Fruit fly (Drosophila melanogaster) whole organism, embryonic: ENCODE data around the gene osy.

Experiments used
- Aef1 ChIP-seq: fragments of 200-800 bp; sonication (Bioruptor generic); IDR thresholded peaks from 3 replicates; pipeline ENCODE4 v1.3.6; 2022; ENCODE audit warnings: missing biosample characterization, missing genetic modification characterization
- Atf-2 ChIP-seq: fragments of 200-800 bp; sonication (Bioruptor generic); optimal IDR thresholded peaks from 2 replicates; lab custom pipeline; 2016; ENCODE audit warnings: missing biosample characterization, missing genetic modification characterization
- B-H2 ChIP-seq: fragments of 200-800 bp; sonication (Bioruptor generic); optimal IDR thresholded peaks from 2 replicates; lab custom pipeline; 2018; ENCODE audit warnings: missing biosample characterization, mild to moderate bottlenecking, missing genetic modification characterization
- CG10267 ChIP-seq: fragments of 200-800 bp; sonication (Bioruptor generic); optimal IDR thresholded peaks from 2 replicates; lab custom pipeline; 2018; ENCODE audit warnings: missing biosample characterization, mild to moderate bottlenecking, missing genetic modification characterization, moderate library complexity
- CG11723 ChIP-seq: fragments of 200-800 bp; sonication (Bioruptor generic); optimal IDR thresholded peaks from 2 replicates; lab custom pipeline; 2017; ENCODE audit warnings: missing biosample characterization, mild to moderate bottlenecking, missing genetic modification characterization
- CG13287 ChIP-seq: fragments of 200-800 bp; sonication (Bioruptor generic); IDR thresholded peaks from 2 replicates; pipeline ENCODE4 v1.3.6; 2022; ENCODE audit warnings: missing biosample characterization, missing genetic modification characterization; ENCODE audit not compliant: partially characterized antibody
- CG17328 ChIP-seq: fragments of 200-800 bp; sonication (Bioruptor generic); IDR thresholded peaks from 2 replicates; pipeline ENCODE4 v1.3.6; 2022; ENCODE audit warnings: missing biosample characterization, missing genetic modification characterization
- CG18262 ChIP-seq: fragments of 200-800 bp; optimal IDR thresholded peaks from 3 replicates; lab custom pipeline; 2019; ENCODE audit warnings: missing biosample characterization, mild to moderate bottlenecking, missing genetic modification characterization, moderate library complexity
- CG34224 ChIP-seq: fragments of 200-800 bp; sonication (Bioruptor generic); IDR thresholded peaks from 3 replicates; pipeline ENCODE4 v1.3.6; 2022; ENCODE audit warnings: missing biosample characterization, missing genetic modification characterization; ENCODE audit not compliant: partially characterized antibody
- CG3726 ChIP-seq: fragments of 200-800 bp; sonication (Bioruptor generic); IDR thresholded peaks from 3 replicates; pipeline ENCODE4, ENCODE4 v1.3.6; 2022; ENCODE audit warnings: missing biosample characterization, missing genetic modification characterization
- CG4730 ChIP-seq: fragments of 200-800 bp; sonication (Bioruptor generic); IDR thresholded peaks from 2 replicates; pipeline ENCODE4 v1.3.6; 2022; ENCODE audit warnings: missing biosample characterization, missing genetic modification characterization
- CG4820 ChIP-seq: fragments of 200-800 bp; sonication (Bioruptor generic); optimal IDR thresholded peaks from 3 replicates; lab custom pipeline; 2016; ENCODE audit warnings: missing biosample characterization, missing genetic modification characterization
- CG5953 ChIP-seq: fragments of 200-800 bp; sonication (Bioruptor generic); IDR thresholded peaks from 2 replicates; pipeline ENCODE4 v1.3.6; 2022; ENCODE audit warnings: missing biosample characterization, missing genetic modification characterization
- CG8089 ChIP-seq: fragments of 200-800 bp; sonication (Bioruptor generic); optimal IDR thresholded peaks from 3 replicates; lab custom pipeline; 2016; ENCODE audit warnings: missing biosample characterization, missing genetic modification characterization
- CG8944 ChIP-seq: fragments of 200-800 bp; sonication (Bioruptor generic); optimal IDR thresholded peaks from 3 replicates; lab custom pipeline; 2016; ENCODE audit warnings: missing biosample characterization, missing genetic modification characterization
- CG9797 ChIP-seq: fragments of 200-800 bp; sonication (Bioruptor generic); optimal IDR thresholded peaks from 3 replicates; lab custom pipeline; 2018; ENCODE audit warnings: missing biosample characterization, mild to moderate bottlenecking, missing genetic modification characterization
- Chrac-16 ChIP-seq: fragments of 200-800 bp; sonication (Bioruptor generic); optimal IDR thresholded peaks from 3 replicates; lab custom pipeline; 2016; ENCODE audit warnings: missing biosample characterization, missing genetic modification characterization
- Dad ChIP-seq: fragments of 200-800 bp; sonication (Bioruptor generic); optimal IDR thresholded peaks from 3 replicates; lab custom pipeline; 2016; ENCODE audit warnings: missing biosample characterization, missing genetic modification characterization
- Dbx ChIP-seq: fragments of 200-800 bp; sonication (Bioruptor generic); IDR thresholded peaks from 3 replicates; pipeline ENCODE4 v1.3.6; 2022; ENCODE audit warnings: missing biosample characterization, missing genetic modification characterization
- Dip2 ChIP-seq: fragments of 200-800 bp; sonication (Bioruptor generic); IDR thresholded peaks from 2 replicates; pipeline ENCODE4 v1.3.6; 2022; ENCODE audit warnings: missing biosample characterization, missing genetic modification characterization
- Gsc ChIP-seq: fragments of 200-800 bp; sonication (Bioruptor generic); IDR thresholded peaks from 2 replicates; pipeline ENCODE4 v1.3.6; 2022; ENCODE audit warnings: missing biosample characterization, missing genetic modification characterization
- Hand ChIP-seq: fragments of 200-800 bp; sonication (Bioruptor generic); optimal IDR thresholded peaks from 2 replicates; lab custom pipeline; 2017; ENCODE audit warnings: mild to moderate bottlenecking, missing biosample characterization, missing genetic modification reagents, missing genetic modification characterization
- Hr39 ChIP-seq: fragments of >200 bp; optimal IDR thresholded peaks from 2 replicates; lab custom pipeline; 2017
- Kr ChIP-seq: fragments of 200-800 bp; sonication (Bioruptor generic); optimal IDR thresholded peaks from 2 replicates; lab custom pipeline; 2017; ENCODE audit warnings: missing biosample characterization, mild to moderate bottlenecking, missing genetic modification characterization
- MESR4 ChIP-seq: fragments of 200-800 bp; sonication (Bioruptor generic); optimal IDR thresholded peaks from 2 replicates; lab custom pipeline; 2018; ENCODE audit warnings: missing biosample characterization, mild to moderate bottlenecking, missing genetic modification characterization, moderate library complexity
- Mad ChIP-seq: fragments of 200-800 bp; sonication (Bioruptor generic); optimal IDR thresholded peaks from 2 replicates; lab custom pipeline; 2016; ENCODE audit warnings: missing biosample characterization, missing genetic modification characterization
- NC2β ChIP-seq: fragments of 200-800 bp; sonication (Bioruptor generic); optimal IDR thresholded peaks from 2 replicates; lab custom pipeline; 2016; ENCODE audit warnings: missing biosample characterization, missing genetic modification characterization
- Nf-YA ChIP-seq: fragments of 200-800 bp; sonication (Bioruptor generic); IDR thresholded peaks from 2 replicates; pipeline ENCODE4 v1.3.6; 2022; ENCODE audit warnings: missing biosample characterization, missing genetic modification characterization
- Opbp ChIP-seq: fragments of 200-800 bp; sonication (Bioruptor generic); IDR thresholded peaks from 3 replicates; pipeline ENCODE4 v1.3.6; 2022; ENCODE audit warnings: missing biosample characterization, missing genetic modification characterization; ENCODE audit not compliant: partially characterized antibody
- PHDP ChIP-seq: fragments of 200-800 bp; sonication (Bioruptor generic); optimal IDR thresholded peaks from 3 replicates; lab custom pipeline; 2018; ENCODE audit warnings: missing biosample characterization, mild to moderate bottlenecking, missing genetic modification characterization, moderate library complexity
- Side ChIP-seq: fragments of 200-800 bp; sonication (Bioruptor generic); optimal IDR thresholded peaks from 2 replicates; lab custom pipeline; 2016; ENCODE audit warnings: missing biosample characterization, missing genetic modification characterization
- Sox102F ChIP-seq: fragments of 200-800 bp; sonication (Bioruptor generic); optimal IDR thresholded peaks from 2 replicates; lab custom pipeline; 2018; ENCODE audit warnings: missing biosample characterization, mild to moderate bottlenecking, missing genetic modification characterization, moderate library complexity
- Ssrp ChIP-seq: fragments of 200-800 bp; sonication (Bioruptor generic); optimal IDR thresholded peaks from 2 replicates; lab custom pipeline; 2018; ENCODE audit warnings: missing biosample characterization, mild to moderate bottlenecking, missing genetic modification characterization, moderate library complexity
- abd-A ChIP-seq: fragments of 200-800 bp; sonication (Bioruptor generic); optimal IDR thresholded peaks from 3 replicates; lab custom pipeline; 2019; ENCODE audit warnings: missing biosample characterization, mild to moderate bottlenecking, missing genetic modification characterization, moderate library complexity
- al ChIP-seq: fragments of 200-800 bp; sonication (Bioruptor generic); IDR thresholded peaks from 2 replicates; pipeline ENCODE4 v1.3.6; 2022; ENCODE audit warnings: missing biosample characterization, missing genetic modification characterization
- chm ChIP-seq: fragments of 200-800 bp; sonication (Bioruptor generic); IDR thresholded peaks from 2 replicates; pipeline ENCODE4 v1.3.6; 2022; ENCODE audit warnings: missing biosample characterization, missing genetic modification characterization
- corto ChIP-seq: fragments of 200-800 bp; sonication (Bioruptor generic); optimal IDR thresholded peaks from 2 replicates; lab custom pipeline; 2016; ENCODE audit warnings: missing biosample characterization, mild to moderate bottlenecking, missing genetic modification characterization, moderate library complexity
- dati ChIP-seq: fragments of 200-800 bp; sonication (Bioruptor generic); IDR thresholded peaks from 2 replicates; pipeline ENCODE4 v1.3.6; 2022; ENCODE audit warnings: missing biosample characterization, missing genetic modification characterization
- dimm ChIP-seq: fragments of 200-800 bp; sonication (Bioruptor generic); IDR thresholded peaks from 2 replicates; pipeline ENCODE4 v1.3.6; 2022; ENCODE audit warnings: missing biosample characterization, missing genetic modification characterization
- en ChIP-seq: fragments of 200-800 bp; sonication (Bioruptor generic); optimal IDR thresholded peaks from 2 replicates; lab custom pipeline; 2016; ENCODE audit warnings: missing biosample characterization, missing genetic modification characterization
- fd3F ChIP-seq: fragments of 200-800 bp; sonication (Bioruptor generic); optimal IDR thresholded peaks from 2 replicates; lab custom pipeline; 2018; ENCODE audit warnings: missing biosample characterization, mild to moderate bottlenecking, missing genetic modification characterization, moderate library complexity
- hb ChIP-seq: fragments of 200-800 bp; sonication (Bioruptor generic); IDR thresholded peaks from 3 replicates; pipeline ENCODE4 v1.3.6; 2022; ENCODE audit warnings: missing biosample characterization, missing genetic modification characterization; ENCODE audit not compliant: partially characterized antibody
- lilli ChIP-seq: fragments of 200-800 bp; sonication (Bioruptor generic); optimal IDR thresholded peaks from 3 replicates; lab custom pipeline; 2016; ENCODE audit warnings: missing biosample characterization, missing genetic modification characterization
- lmd ChIP-seq: fragments of 200-800 bp; sonication (Bioruptor generic); IDR thresholded peaks from 2 replicates; pipeline ENCODE4 v1.3.6; 2022; ENCODE audit warnings: missing biosample characterization, missing genetic modification characterization
- luna ChIP-seq: fragments of 200-800 bp; sonication (Bioruptor generic); optimal IDR thresholded peaks from 2 replicates; lab custom pipeline; 2016; ENCODE audit warnings: missing biosample characterization, missing genetic modification characterization
- nerfin-1 ChIP-seq: fragments of 200-800 bp; sonication (Bioruptor generic); optimal IDR thresholded peaks from 3 replicates; lab custom pipeline; 2019; ENCODE audit warnings: missing biosample characterization, mild to moderate bottlenecking, missing genetic modification characterization, moderate library complexity
- onecut ChIP-seq: fragments of 200-800 bp; sonication (Bioruptor generic); IDR thresholded peaks from 2 replicates; pipeline ENCODE4 v1.3.6; 2022; ENCODE audit warnings: missing biosample characterization, missing genetic modification characterization
- peb ChIP-seq: fragments of 200-800 bp; sonication (Bioruptor generic); IDR thresholded peaks from 2 replicates; pipeline ENCODE4 v1.3.6; 2022; ENCODE audit warnings: missing biosample characterization, missing genetic modification characterization
- stwl ChIP-seq: fragments of 200-800 bp; sonication (Bioruptor generic); optimal IDR thresholded peaks from 3 replicates; lab custom pipeline; 2018; ENCODE audit warnings: missing biosample characterization, mild to moderate bottlenecking, missing genetic modification characterization, moderate library complexity
- ttk ChIP-seq: fragments of 200-800 bp; sonication (Bioruptor generic); IDR thresholded peaks from 2 replicates; pipeline ENCODE4 v2.1.2; 2022; ENCODE audit warnings: missing biosample characterization, missing genetic modification characterization
- tup ChIP-seq: fragments of 200-800 bp; sonication (Bioruptor generic); optimal IDR thresholded peaks from 2 replicates; lab custom pipeline; 2016; ENCODE audit warnings: missing biosample characterization, mild to moderate bottlenecking, missing genetic modification characterization, moderate library complexity
- z ChIP-seq: fragments of 200-800 bp; sonication (Bioruptor generic); IDR thresholded peaks from 3 replicates; pipeline ENCODE4 v1.3.6; 2022; ENCODE audit warnings: missing biosample characterization, missing genetic modification characterization

osy gene

dm6 chr3R:26333319-26333718 is 15.2 kb downstream of the osy start (continued):
- TF ChIP-seq abd-A (no peak), lmd (GFP tag; lab: Robert Waterston, UW) (peak; percentile 54; the same call in 1 of the 2 replicates), Dad (GFP tag; lab: Kevin White, UChicago) (no peak), Mad (GFP tag; lab: Kevin White, UChicago) (no peak), Hand (peak; percentile 58), corto (GFP tag; lab: Kevin White, UChicago) (no peak), CG17328 (GFP tag; lab: Robert Waterston, UW) (no peak), Gsc (GFP tag; lab: Robert Waterston, UW) (no peak), CG4730 (0 out of 2 replicates have a peak, but pooled peaks have one; percentile 11), CG8944 (GFP tag; lab: Kevin White, UChicago) (no peak), dati (GFP tag; lab: Robert Waterston, UW) (no peak), nerfin-1 (tag; lab: Kevin White, UChicago) (no peak), tup (GFP tag; lab: Kevin White, UChicago) (no peak), CG8089 (no peak), CG9797 (GFP tag; lab: Kevin White, UChicago) (no peak), luna (no peak), NC2β (GFP tag; lab: Kevin White, UChicago) (no peak), dimm (GFP tag; lab: Robert Waterston, UW) (no peak), Nf-YA (GFP tag; lab: Robert Waterston, UW) (no peak), CG5953 (GFP tag; lab: Robert Waterston, UW) (no peak), Opbp (GFP tag; lab: Robert Waterston, UW) (no peak), stwl (no peak), Kr (GFP tag; lab: Kevin White, UChicago) (no peak), Chrac-16 (GFP tag; lab: Kevin White, UChicago) (no peak), fd3F (peak; percentile 36), CG13287 (GFP tag; lab: Robert Waterston, UW) (no peak), Hr39 (lab: Kevin White, UChicago) (no peak), Aef1 (GFP tag; lab: Robert Waterston, UW) (peak; percentile 36; the same call in 2 of the 3 replicates), CG3726 (GFP tag; lab: Robert Waterston, UW) (no peak), al (GFP tag; lab: Robert Waterston, UW) (0 out of 2 replicates have a peak, but pooled peaks have one; percentile 20), Side (GFP tag; lab: Kevin White, UChicago) (no peak), CG10267 (tag; lab: Kevin White, UChicago) (no peak), z (GFP tag; lab: Robert Waterston, UW) (no peak), CG34224 (no peak), CG4820 (GFP tag; lab: Kevin White, UChicago) (no peak), PHDP (no peak), chm (no peak), Ssrp (tag; lab: Kevin White, UChicago) (no peak), CG11723 (GFP tag; lab: Kevin White, UChicago) (no peak), Dbx (GFP tag; lab: Robert Waterston, UW) (peak; percentile 36; the same call in 1 of the 3 replicates), lilli (peak; percentile 50), onecut (GFP tag; lab: Robert Waterston, UW) (peak; percentile 37), ttk (no peak; the same call in 1 of the 2 replicates), Atf-2 (GFP tag; lab: Kevin White, UChicago) (no peak), CG18262 (tag; lab: Kevin White, UChicago) (no peak), hb (no peak), B-H2 (no peak), Dip2 (GFP tag; lab: Robert Waterston, UW) (no peak), Sox102F (peak; percentile 53), en (GFP tag; lab: Kevin White, UChicago) (no peak), MESR4 (GFP tag; lab: Kevin White, UChicago) (no peak), peb (GFP tag; lab: Robert Waterston, UW) (no peak)
